Fruit fly (Drosophila melanogaster): ENCODE data around the gene odd.

The odd gene

dm6 chr2L:3606462-3607270 is at the start of gene odd:
odd (minus strand) TSS chr2L:3606756.
- TF ChIP-seq Hr83 (GFP tag; optimal IDR thresholded peaks at IDR 0.05; ENCODE audit: poor library complexity, severe bottlenecking), result no peak
- peak; percentile 29 for TF ChIP-seq Vsx2 (GFP tag; optimal IDR thresholded peaks at IDR 0.05; ENCODE audit: partially characterized antibody)
- no peak for TF ChIP-seq Mio (GFP tag; optimal IDR thresholded peaks at IDR 0.05)
- TF ChIP-seq dl (GFP tag; optimal IDR thresholded peaks at IDR 0.05; ENCODE audit: insufficient read depth in 1 of 2, partially characterized antibody in 2 of 2), result peak in 1 of 2 experiments; percentile 42
- no peak for TF ChIP-seq Dfd (GFP tag; optimal IDR thresholded peaks at IDR 0.05)
- TF ChIP-seq Dif (GFP tag; optimal IDR thresholded peaks at IDR 0.05; ENCODE audit: partially characterized antibody), result peak; percentile 57

- TF ChIP-seq dl (GFP tag; optimal IDR thresholded peaks at IDR 0.05; ENCODE audit: insufficient read depth in 1 of 2, partially characterized antibody in 2 of 2), result no peak
- TF ChIP-seq Vsx2 (GFP tag; optimal IDR thresholded peaks at IDR 0.05; ENCODE audit: partially characterized antibody), result no peak
- no peak for TF ChIP-seq Dfd (GFP tag; optimal IDR thresholded peaks at IDR 0.05)
- no peak for TF ChIP-seq pan (optimal IDR thresholded peaks at IDR 0.05)
- TF ChIP-seq woc (GFP tag; optimal IDR thresholded peaks at IDR 0.05), result peak; percentile 99
- peak; percentile 61 for TF ChIP-seq jim (GFP tag; optimal IDR thresholded peaks at IDR 0.05)
- peak; percentile 97 to 99 for TF ChIP-seq foxo (GFP tag; optimal IDR thresholded peaks at IDR 0.05)
- TF ChIP-seq N (GFP tag; optimal IDR thresholded peaks at IDR 0.05), result no peak
- peak; percentile 93 for TF ChIP-seq Rel (GFP tag; optimal IDR thresholded peaks at IDR 0.05)
- TF ChIP-seq Rel (tag; optimal IDR thresholded peaks at IDR 0.05), result peak; percentile 95
- peak; percentile 99 for TF ChIP-seq br (GFP tag; optimal IDR thresholded peaks at IDR 0.05)
- peak; percentile 96 for TF ChIP-seq CrebA (GFP tag; optimal IDR thresholded peaks at IDR 0.05; ENCODE audit: borderline replicate concordance)
- peak; percentile 99 for TF ChIP-seq fru (GFP tag; optimal IDR thresholded peaks at IDR 0.05)
- peak; percentile 72 for TF ChIP-seq GATAd (GFP tag; optimal IDR thresholded peaks at IDR 0.05)
- peak; percentile 96 for TF ChIP-seq CG32264 (GFP tag; optimal IDR thresholded peaks at IDR 0.05)
- peak; percentile 90 for TF ChIP-seq Mio (GFP tag; optimal IDR thresholded peaks at IDR 0.05)
- TF ChIP-seq CG9705 (GFP tag; optimal IDR thresholded peaks at IDR 0.05), result peak; percentile 99
- peak; percentile 96 for TF ChIP-seq sage (GFP tag; optimal IDR thresholded peaks at IDR 0.05)
- peak; percentile 99 for TF ChIP-seq Sp1 (GFP tag; optimal IDR thresholded peaks at IDR 0.05)
- peak; percentile 99 for TF ChIP-seq HLH106 (tag; optimal IDR thresholded peaks at IDR 0.05)
- TF ChIP-seq Abd-B (GFP tag; optimal IDR thresholded peaks at IDR 0.05), result no peak
- peak; percentile 99 for TF ChIP-seq h (GFP tag; optimal IDR thresholded peaks at IDR 0.05)
- peak; percentile 99 for TF ChIP-seq Hnf4 (GFP tag; optimal IDR thresholded peaks at IDR 0.05)
- TF ChIP-seq Myc (optimal IDR thresholded peaks at IDR 0.05), result no peak
- peak; percentile 96 for TF ChIP-seq brk (GFP tag; optimal IDR thresholded peaks at IDR 0.05)
- TF ChIP-seq ey (GFP tag; optimal IDR thresholded peaks at IDR 0.05), result peak; percentile 99
- TF ChIP-seq sv (GFP tag; optimal IDR thresholded peaks at IDR 0.05), result peak; percentile 97
- TF ChIP-seq Jra (GFP tag; optimal IDR thresholded peaks at IDR 0.05), result peak; percentile 94
- TF ChIP-seq dmrt93B (GFP tag; optimal IDR thresholded peaks at IDR 0.05), result peak; percentile 97
- TF ChIP-seq Hr83 (GFP tag; optimal IDR thresholded peaks at IDR 0.05; ENCODE audit: poor library complexity, severe bottlenecking), result peak; percentile 80
- TF ChIP-seq lola (GFP tag; optimal IDR thresholded peaks at IDR 0.05), result no peak
- peak; percentile 98 for TF ChIP-seq psq (GFP tag; optimal IDR thresholded peaks at IDR 0.05)
- peak; percentile 96 for TF ChIP-seq tai (GFP tag; optimal IDR thresholded peaks at IDR 0.05)
- TF ChIP-seq Hr78 (GFP tag; optimal IDR thresholded peaks at IDR 0.05), result no peak
- TF ChIP-seq dsf (GFP tag; optimal IDR thresholded peaks at IDR 0.05; ENCODE audit: borderline replicate concordance), result peak; percentile 91
- TF ChIP-seq rgr (GFP tag; optimal IDR thresholded peaks at IDR 0.05), result peak; percentile 99
- peak; percentile 99 for TF ChIP-seq OdsH (GFP tag; optimal IDR thresholded peaks at IDR 0.05)
Observed at dm6 chr2L:3655698-3656105, 49.1 kb upstream of the odd start.
